Worm (Caenorhabditis elegans) whole organism, young adult: ENCODE data around the gene C08E3.13.
A peak's percentile ranks its signal among the peaks of the same experiment; 100 is the strongest.

ENCODE experiments used
- C06A6.2 ChIP-seq: fragments of 200-800 bp; sonication (Bioruptor generic); conservative IDR thresholded peaks from 2 replicates; pipeline ENCODE4 v1.3.6; 2022; ENCODE audit warnings: missing genetic modification characterization, missing compliant biosample characterization
- D2030.7 ChIP-seq: fragments of 200-800 bp; sonication (Bioruptor generic); IDR thresholded peaks from 2 replicates; pipeline ENCODE4 v1.3.6; 2022; ENCODE audit warnings: missing genetic modification reagents, missing genetic modification characterization, missing compliant biosample characterization
- F23B12.7 ChIP-seq: sonication (generic microtip); optimal IDR thresholded peaks from 2 replicates; lab custom pipeline; 2017; ENCODE audit warnings: missing genetic modification characterization, mild to moderate bottlenecking, missing compliant biosample characterization, antibody characterized with exemption, moderate library complexity; ENCODE audit not compliant: insufficient read depth
- F52B5.7 ChIP-seq: sonication (generic microtip); optimal IDR thresholded peaks from 2 replicates; lab custom pipeline; 2016; ENCODE audit warnings: mild to moderate bottlenecking, missing genetic modification characterization, missing compliant biosample characterization
- F55B11.4 ChIP-seq: sonication (generic microtip); optimal IDR thresholded peaks from 2 replicates; lab custom pipeline; 2016; ENCODE audit warnings: missing compliant biosample characterization, missing genetic modification characterization, borderline replicate concordance; ENCODE audit not compliant: insufficient read depth
- T07F8.4 ChIP-seq: sonication (generic microtip); optimal IDR thresholded peaks from 2 replicates; lab custom pipeline; 2016; ENCODE audit warnings: mild to moderate bottlenecking, missing genetic modification characterization, moderate library complexity, missing compliant biosample characterization
- Y56A3A.18 ChIP-seq: fragments of 200-800 bp; sonication (Bioruptor generic); IDR thresholded peaks from 2 replicates; pipeline ENCODE4 v1.3.6; 2022; ENCODE audit warnings: missing genetic modification reagents, missing genetic modification characterization, missing compliant biosample characterization
- Y95B8A.8 ChIP-seq: fragments of 200-800 bp; sonication (Bioruptor generic); IDR thresholded peaks from 2 replicates; pipeline ENCODE4 v1.3.6; 2022; ENCODE audit warnings: missing genetic modification reagents, missing genetic modification characterization, missing compliant biosample characterization
- ZK185.1 ChIP-seq: sonication (generic microtip); optimal IDR thresholded peaks from 2 replicates; lab custom pipeline; 2016; ENCODE audit warnings: mild to moderate bottlenecking, missing genetic modification characterization, missing compliant biosample characterization; ENCODE audit not compliant: poor library complexity, severe bottlenecking
- akir-1 ChIP-seq: fragments of 200-800 bp; sonication (Bioruptor generic); optimal IDR thresholded peaks from 2 replicates; lab custom pipeline; 2018; ENCODE audit warnings: mild to moderate bottlenecking, missing genetic modification characterization, moderate library complexity, missing compliant biosample characterization
- atf-7 ChIP-seq: sonication (generic microtip); optimal IDR thresholded peaks from 2 replicates; lab custom pipeline; 2017; ENCODE audit warnings: mild to moderate bottlenecking, missing genetic modification characterization, missing compliant biosample characterization
- athp-1 ChIP-seq: sonication (generic microtip); optimal IDR thresholded peaks from 2 replicates; lab custom pipeline; 2017; ENCODE audit warnings: mild to moderate bottlenecking, missing genetic modification characterization, missing compliant biosample characterization
- attf-6 ChIP-seq: fragments of 200-800 bp; sonication (Bioruptor generic); IDR thresholded peaks from 2 replicates; pipeline ENCODE4 v1.3.6; 2022; ENCODE audit warnings: missing genetic modification reagents, missing genetic modification characterization, missing compliant biosample characterization
- ccch-3 ChIP-seq: fragments of 200-800 bp; sonication (Bioruptor generic); optimal IDR thresholded peaks from 2 replicates; lab custom pipeline; 2018; ENCODE audit warnings: mild to moderate bottlenecking, missing genetic modification characterization, missing compliant biosample characterization
- ceh-100 ChIP-seq: fragments of 200-800 bp; sonication (Bioruptor generic); IDR thresholded peaks from 2 replicates; pipeline ENCODE4 v1.3.6; 2022; ENCODE audit warnings: missing genetic modification reagents, missing genetic modification characterization, missing compliant biosample characterization
- ceh-58 ChIP-seq: fragments of 200-800 bp; sonication (Bioruptor generic); IDR thresholded peaks from 2 replicates; pipeline ENCODE4 v1.3.6; 2022; ENCODE audit warnings: missing genetic modification characterization, missing compliant biosample characterization
- dox-1 ChIP-seq: fragments of 200-800 bp; sonication (Bioruptor generic); IDR thresholded peaks from 2 replicates; pipeline ENCODE4 v1.3.6; 2022; ENCODE audit warnings: missing genetic modification reagents, missing genetic modification characterization, missing compliant biosample characterization
- egl-18 ChIP-seq: fragments of 200-800 bp; sonication (Bioruptor generic); IDR thresholded peaks from 2 replicates; pipeline ENCODE4 v1.3.6; 2022; ENCODE audit warnings: missing genetic modification reagents, missing genetic modification characterization, missing compliant biosample characterization
- ekl-4 ChIP-seq: fragments of 200-800 bp; sonication (Bioruptor generic); IDR thresholded peaks from 2 replicates; pipeline ENCODE4 v1.3.6; 2022; ENCODE audit warnings: missing genetic modification reagents, missing genetic modification characterization, missing compliant biosample characterization
- ets-4 ChIP-seq: fragments of 200-800 bp; sonication (Bioruptor generic); optimal IDR thresholded peaks from 2 replicates; lab custom pipeline; 2018; ENCODE audit warnings: mild to moderate bottlenecking, missing genetic modification characterization, missing compliant biosample characterization
- fkh-3 ChIP-seq: sonication (generic microtip); optimal IDR thresholded peaks from 2 replicates; lab custom pipeline; 2016; ENCODE audit warnings: mild to moderate bottlenecking, missing genetic modification characterization, missing compliant biosample characterization
- gei-17 ChIP-seq: fragments of 200-800 bp; sonication (Bioruptor generic); optimal IDR thresholded peaks from 2 replicates; lab custom pipeline; 2018; ENCODE audit warnings: mild to moderate bottlenecking, missing genetic modification characterization, missing compliant biosample characterization
- hlh-12 ChIP-seq: sonication (generic microtip); optimal IDR thresholded peaks from 2 replicates; lab custom pipeline; 2016; ENCODE audit warnings: missing genetic modification characterization, missing compliant biosample characterization
- hlh-26 ChIP-seq: fragments of 200-800 bp; sonication (Bioruptor generic); conservative IDR thresholded peaks from 2 replicates; pipeline ENCODE4 v1.3.6; 2022; ENCODE audit warnings: missing genetic modification reagents, missing genetic modification characterization, missing compliant biosample characterization
- hmg-1.2 ChIP-seq: fragments of 200-800 bp; sonication (Bioruptor generic); IDR thresholded peaks from 2 replicates; pipeline ENCODE4 v1.3.6; 2022; ENCODE audit warnings: missing genetic modification reagents, missing genetic modification characterization, missing compliant biosample characterization
- hsf-1 ChIP-seq: fragments of 200-800 bp; sonication (Bioruptor generic); IDR thresholded peaks from 2 replicates; pipeline ENCODE4 v1.3.6; 2022; ENCODE audit warnings: missing genetic modification reagents, missing genetic modification characterization, missing compliant biosample characterization
- lag-1 ChIP-seq: fragments of 200-800 bp; sonication (Bioruptor generic); IDR thresholded peaks from 2 replicates; pipeline ENCODE4 v1.3.6; 2022; ENCODE audit warnings: missing genetic modification reagents, missing genetic modification characterization, missing compliant biosample characterization
- let-526 ChIP-seq: fragments of 200-800 bp; sonication (Bioruptor generic); IDR thresholded peaks from 2 replicates; pipeline ENCODE4 v1.3.6; 2022; ENCODE audit warnings: missing genetic modification reagents, missing genetic modification characterization, missing compliant biosample characterization
- let-607 ChIP-seq, 2 experiments: fragments of 200-800 bp in 1 of 2; sonication (Bioruptor generic) in 1 of 2; sonication (generic microtip) in 1 of 2; optimal IDR thresholded peaks; 2 replicates each; lab custom pipeline; 2016 to 2018; ENCODE audit warnings: mild to moderate bottlenecking in 2 of 2, missing compliant biosample characterization in 2 of 2, missing genetic modification characterization in 2 of 2, moderate library complexity in 2 of 2, missing genotype in 1 of 2
- lsy-27 ChIP-seq: sonication (generic microtip); optimal IDR thresholded peaks from 2 replicates; lab custom pipeline; 2017; ENCODE audit warnings: missing genetic modification characterization, mild to moderate bottlenecking, missing compliant biosample characterization, antibody characterized with exemption, missing genotype, borderline replicate concordance; ENCODE audit not compliant: insufficient read depth
- madf-10 ChIP-seq: sonication (generic microtip); optimal IDR thresholded peaks from 2 replicates; lab custom pipeline; 2016; ENCODE audit warnings: mild to moderate bottlenecking, missing genetic modification characterization, missing compliant biosample characterization
- madf-8 ChIP-seq: fragments of 200-800 bp; sonication (Bioruptor generic); conservative IDR thresholded peaks from 2 replicates; pipeline ENCODE4 v1.3.6; 2022; ENCODE audit warnings: missing genetic modification reagents, missing genetic modification characterization, missing compliant biosample characterization
- mcd-1 ChIP-seq: fragments of 200-800 bp; sonication (Bioruptor generic); IDR thresholded peaks from 2 replicates; pipeline ENCODE4 v1.3.6; 2022; ENCODE audit warnings: missing genetic modification reagents, missing genetic modification characterization, missing compliant biosample characterization
- nhr-27 ChIP-seq: fragments of 200-800 bp; sonication (Bioruptor generic); optimal IDR thresholded peaks from 2 replicates; lab custom pipeline; 2018; ENCODE audit warnings: mild to moderate bottlenecking, missing genetic modification characterization, moderate library complexity, missing compliant biosample characterization
- nhr-80 ChIP-seq: sonication (generic microtip); optimal IDR thresholded peaks from 2 replicates; lab custom pipeline; 2016; ENCODE audit warnings: missing genetic modification characterization, missing compliant biosample characterization
- rpc-1 ChIP-seq, 2 experiments: fragments of 150-350 bp in 1 of 2; sonication (generic microtip) in 1 of 2; optimal IDR thresholded peaks; 2 replicates each; lab custom pipeline; 2014 to 2018; ENCODE audit warnings: missing biosample characterization in 1 of 2, missing genetic modification characterization in 1 of 2, missing genetic modification reagents in 1 of 2, missing genotype in 1 of 2
- somi-1 ChIP-seq: fragments of 200-800 bp; sonication (Bioruptor generic); optimal IDR thresholded peaks from 2 replicates; lab custom pipeline; 2018; ENCODE audit warnings: mild to moderate bottlenecking, missing genetic modification characterization, missing compliant biosample characterization
- tbp1 ChIP-seq: fragments of 200-800 bp; sonication (Bioruptor generic); optimal IDR thresholded peaks from 2 replicates; lab custom pipeline; 2018; ENCODE audit warnings: mild to moderate bottlenecking, missing genetic modification characterization, missing compliant biosample characterization
- unc-130 ChIP-seq: sonication (generic microtip); optimal IDR thresholded peaks from 2 replicates; lab custom pipeline; 2016; ENCODE audit warnings: missing genetic modification reagents, missing genetic modification characterization, missing compliant biosample characterization
- ztf-26 ChIP-seq: sonication (generic microtip); optimal IDR thresholded peaks from 2 replicates; lab custom pipeline; 2017; ENCODE audit warnings: missing genetic modification characterization, missing compliant biosample characterization
- ztf-28 ChIP-seq: fragments of 200-800 bp; sonication (Bioruptor generic); IDR thresholded peaks from 2 replicates; pipeline ENCODE4 v1.3.6; 2022; ENCODE audit warnings: missing genetic modification reagents, missing genetic modification characterization, missing compliant biosample characterization

Gene C08E3.13

ce11 chrII:1670260-1670879, 38.3 kb upstream of the C08E3.13 start, which contains the start of gene nhx-6:
nhx-6 (plus strand) TSS chrII:1670829.
- TF ChIP-seq dox-1 (GFP tag; lab: Robert Waterston, UW) (0 out of 2 replicates have a peak, but pooled peaks have one; percentile 17), gei-17 (GFP tag; lab: Kevin White, UChicago) (no peak), attf-6 (GFP tag; lab: Robert Waterston, UW) (no peak), Y95B8A.8 (no peak), ets-4 (GFP tag; lab: Kevin White, UChicago) (no peak), nhr-80 (tag; lab: Kevin White, UChicago) (peak; percentile 47)
- TF ChIP-seq, all 124 proteins: peak for 2

DNA sequence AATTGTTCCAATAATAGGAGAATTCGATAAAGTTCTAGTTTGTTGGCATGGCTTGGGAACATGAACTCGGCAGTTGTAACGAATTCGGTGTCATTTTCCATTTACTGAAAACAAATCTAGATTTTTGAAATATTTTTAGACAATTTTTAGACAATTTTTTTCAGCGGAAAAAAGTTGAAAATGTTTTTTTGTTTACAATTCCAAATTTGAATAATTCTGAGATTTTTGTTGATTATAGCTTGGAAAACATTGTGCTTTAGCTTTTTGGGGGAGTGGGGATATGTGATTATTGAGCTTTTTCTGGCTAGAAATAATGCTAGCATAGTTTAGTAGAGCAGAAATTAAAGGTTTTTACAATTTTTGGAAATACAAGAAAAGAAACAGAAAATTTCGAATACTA, 36.8 kb upstream of the C08E3.13 start, which contains the start of gene srw-97:
TSS of gene srw-97 (minus strand) at position 101 of the 400 bp plus-strand sequence.
- TF ChIP-seq rpc-1 (optimal IDR thresholded peaks at IDR 0.05; lab: Kevin White, UChicago) (no peak), rpc-1 (tag; optimal IDR thresholded peaks at IDR 0.05; lab: Kevin White, UChicago) (no peak), hsf-1 (GFP tag; lab: Robert Waterston, UW) (no peak)
- TF ChIP-seq, all 124 proteins: peak for 0

- TF ChIP-seq fkh-3 (tag; lab: Kevin White, UChicago), result no peak
- TF ChIP-seq ztf-28 (GFP tag; lab: Robert Waterston, UW), result no peak
- no peak for TF ChIP-seq somi-1 (GFP tag; lab: Kevin White, UChicago)
- no peak for TF ChIP-seq C06A6.2
- no peak for TF ChIP-seq madf-8 (GFP tag; lab: Robert Waterston, UW)
- no peak for TF ChIP-seq unc-130 (GFP tag; lab: Kevin White, UChicago)
These were observed 33.9 kb upstream of the C08E3.13 start, which contains the start of gene srlf-29 for ce11 chrII:1666025-1666424. srlf-29 (plus strand) TSS chrII:1666325.

DNA sequence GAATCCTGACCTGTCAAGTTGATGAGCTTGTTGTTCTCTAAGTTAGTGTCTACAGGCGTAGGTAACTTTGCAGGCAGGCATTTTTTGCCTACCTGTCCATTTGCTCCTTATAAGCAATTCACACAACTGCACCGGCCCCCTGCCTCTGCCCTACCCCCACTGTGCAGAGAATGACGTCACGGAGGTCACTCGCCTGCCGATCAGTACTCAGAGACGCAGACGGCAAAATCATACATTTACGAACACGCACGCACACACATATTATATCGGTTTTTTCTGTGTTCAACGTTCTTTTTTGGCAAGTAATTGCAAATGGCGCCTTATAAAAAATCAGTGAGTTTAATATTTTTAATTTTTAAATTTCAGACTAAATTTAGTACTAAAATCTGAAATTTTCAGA, 31.4 kb upstream of the C08E3.13 start, which contains the start of gene duxl-1:
TSS of gene duxl-1 (plus strand) at position 184 of the 400 bp plus-strand sequence.
- no peak for TF ChIP-seq attf-6 (GFP tag; lab: Robert Waterston, UW)
- no peak for TF ChIP-seq gei-17 (GFP tag; lab: Kevin White, UChicago)
- TF ChIP-seq F23B12.7 (tag; lab: Kevin White, UChicago), result no peak
- TF ChIP-seq hlh-26 (GFP tag; lab: Robert Waterston, UW), result no peak
- TF ChIP-seq hsf-1 (GFP tag; lab: Robert Waterston, UW), result no peak
- no peak for TF ChIP-seq ekl-4 (GFP tag; lab: Robert Waterston, UW)
- TF ChIP-seq let-607 (tag; optimal IDR thresholded peaks at IDR 0.05; lab: Kevin White, UChicago), result peak in 1 of 2 experiments; percentile 3
- no peak for TF ChIP-seq mcd-1 (GFP tag; lab: Robert Waterston, UW)
- peak; percentile 53; the same call in 1 of the 2 replicates for TF ChIP-seq hmg-1.2 (GFP tag; lab: Robert Waterston, UW)
- TF ChIP-seq ccch-3 (GFP tag; lab: Kevin White, UChicago), result no peak
- no peak for TF ChIP-seq ceh-58
- TF ChIP-seq madf-10 (tag; lab: Kevin White, UChicago), result no peak
- TF ChIP-seq F55B11.4, result no peak
- no peak for TF ChIP-seq ZK185.1 (tag; lab: Kevin White, UChicago)
- TF ChIP-seq T07F8.4 (tag; lab: Kevin White, UChicago), result no peak
- TF ChIP-seq akir-1 (GFP tag; lab: Kevin White, UChicago), result no peak
- no peak for TF ChIP-seq lsy-27 (tag; lab: Kevin White, UChicago)
- no peak for TF ChIP-seq athp-1 (tag; lab: Kevin White, UChicago)
- no peak for TF ChIP-seq egl-18 (GFP tag; lab: Robert Waterston, UW)
- TF ChIP-seq lag-1 (GFP tag; lab: Robert Waterston, UW), result no peak
- TF ChIP-seq D2030.7, result no peak
- no peak for TF ChIP-seq madf-8 (GFP tag; lab: Robert Waterston, UW)
- no peak for TF ChIP-seq ztf-26
- peak; percentile 15 for TF ChIP-seq tbp1 (GFP tag; lab: Kevin White, UChicago)
- TF ChIP-seq hlh-12, result no peak
- no peak for TF ChIP-seq ceh-100 (GFP tag; lab: Robert Waterston, UW)
- no peak for TF ChIP-seq Y56A3A.18 (GFP tag; lab: Robert Waterston, UW)
- no peak for TF ChIP-seq C06A6.2
- peak; percentile 90 for TF ChIP-seq atf-7 (tag; lab: Kevin White, UChicago)
- TF ChIP-seq F52B5.7, result no peak
- TF ChIP-seq nhr-27 (tag; lab: Kevin White, UChicago), result no peak
- no peak for TF ChIP-seq unc-130 (GFP tag; lab: Kevin White, UChicago)
- no peak for TF ChIP-seq let-526 (GFP tag; lab: Robert Waterston, UW)
